Worm (Caenorhabditis elegans): ENCODE data around the gene grl-14.
A peak's percentile ranks its signal among the peaks of the same experiment; 100 is the strongest.

Gene grl-14

DNA sequence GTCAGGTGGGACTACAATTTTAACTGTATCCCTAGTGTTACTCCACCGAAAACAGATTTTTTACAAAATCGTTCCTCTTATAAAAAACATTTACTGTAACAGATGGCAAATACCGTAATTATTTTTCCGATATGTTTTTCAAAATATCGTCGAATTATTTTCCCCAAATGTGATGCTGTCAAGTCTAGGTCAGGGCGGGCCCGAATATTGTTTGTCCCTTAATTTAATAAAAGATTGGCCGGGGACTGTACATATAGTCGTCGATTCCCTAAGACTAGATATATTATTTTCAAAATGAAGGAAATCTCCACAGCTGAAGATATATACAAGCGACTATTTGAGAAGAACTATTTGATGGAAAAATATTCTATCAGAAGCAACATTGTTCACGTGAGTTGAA, 27.4 kb upstream of the grl-14 start, which contains the start of gene sdf-9:
Gene sdf-9 (plus strand): TSS at position 301 of the 400 bp plus-strand sequence.
- TF ChIP-seq nfya-2 (GFP tag; IDR thresholded peaks at IDR 0.05) (no peak), Y53G8AR.9 (GFP tag; conservative IDR thresholded peaks at IDR 0.05) (no peak), die-1 (tag; optimal IDR thresholded peaks at IDR 0.05) (no peak), mcd-1 (GFP tag; IDR thresholded peaks at IDR 0.05) (no peak), aptf-3 (GFP tag; IDR thresholded peaks at IDR 0.05) (no peak), F57C9.4 (tag; optimal IDR thresholded peaks at IDR 0.05) (no peak)

DNA sequence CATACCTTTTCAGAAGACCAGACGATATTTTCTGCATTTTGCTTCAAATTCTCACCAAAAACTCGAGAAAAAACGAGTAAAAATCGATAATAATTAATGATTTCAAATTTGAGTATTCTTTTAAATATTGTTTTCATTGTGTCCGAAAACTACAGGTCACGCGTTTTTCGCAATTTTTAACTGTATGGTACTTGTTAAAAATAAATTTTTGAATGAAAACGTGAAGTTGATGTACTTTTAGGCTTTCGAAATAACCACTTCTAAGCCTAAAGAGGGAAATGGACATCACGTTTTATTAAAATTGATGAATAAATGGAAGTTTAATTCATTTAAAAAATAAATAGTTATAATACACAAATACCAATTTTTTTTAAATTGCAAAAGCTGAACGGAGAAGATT, 22.5 kb upstream of the grl-14 start, which contains the start of gene Y44A6D.5:
Gene Y44A6D.5 (minus strand): TSS at position 101 of the 400 bp plus-strand sequence.
- TF ChIP-seq F57C9.4 (tag; optimal IDR thresholded peaks at IDR 0.05) (no peak), F23B12.7 (tag; optimal IDR thresholded peaks at IDR 0.05; ENCODE audit: insufficient read depth) (no peak), ceh-91 (GFP tag; IDR thresholded peaks at IDR 0.05) (no peak), mel-28 (tag; optimal IDR thresholded peaks at IDR 0.05; ENCODE audit: borderline replicate concordance) (no peak), ccch-3 (GFP tag; optimal IDR thresholded peaks at IDR 0.05) (no peak), hmg-20 (GFP tag; IDR thresholded peaks at IDR 0.05) (no peak), ets-4 (GFP tag; optimal IDR thresholded peaks at IDR 0.05) (no peak)

DNA sequence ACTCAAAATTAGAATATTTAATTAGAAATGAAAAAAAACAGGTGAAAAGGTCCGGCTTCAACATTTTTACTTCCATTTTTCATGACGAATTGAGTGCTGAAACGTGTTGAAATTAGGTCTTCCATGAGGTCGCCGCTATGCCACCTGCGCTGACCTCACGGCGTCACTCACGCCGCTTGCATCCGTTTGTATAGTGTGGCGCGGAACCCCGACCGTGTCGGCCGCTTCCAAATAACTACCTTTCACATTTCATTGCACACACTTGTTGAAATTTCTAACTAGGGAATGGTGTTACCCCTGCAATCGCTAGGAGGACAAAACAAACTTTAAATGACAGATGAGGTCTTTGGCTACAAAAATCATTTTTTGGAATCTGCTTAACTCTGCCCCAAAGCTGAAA, 21.9 kb upstream of the grl-14 start:
- TF ChIP-seq snpc-1.1 (tag; optimal IDR thresholded peaks at IDR 0.05; ENCODE audit: insufficient read depth) (peak; percentile 81), D2030.7 (GFP tag; IDR thresholded peaks at IDR 0.05) (0 out of 2 replicates have a peak, but pooled peaks have one; percentile 39), snpc-4 (GFP tag; optimal IDR thresholded peaks at IDR 0.05) (peak; percentile 65), snpc-4 (tag; optimal IDR thresholded peaks at IDR 0.05) (peak; percentile 76 to 96 (median 89)), ztf-28 (GFP tag; IDR thresholded peaks at IDR 0.05) (0 out of 2 replicates have a peak, but pooled peaks have one; percentile 52), hmg-1.2 (GFP tag; IDR thresholded peaks at IDR 0.05) (peak; percentile 78), tbp1 (GFP tag; optimal IDR thresholded peaks at IDR 0.05) (peak; percentile 43)

DNA sequence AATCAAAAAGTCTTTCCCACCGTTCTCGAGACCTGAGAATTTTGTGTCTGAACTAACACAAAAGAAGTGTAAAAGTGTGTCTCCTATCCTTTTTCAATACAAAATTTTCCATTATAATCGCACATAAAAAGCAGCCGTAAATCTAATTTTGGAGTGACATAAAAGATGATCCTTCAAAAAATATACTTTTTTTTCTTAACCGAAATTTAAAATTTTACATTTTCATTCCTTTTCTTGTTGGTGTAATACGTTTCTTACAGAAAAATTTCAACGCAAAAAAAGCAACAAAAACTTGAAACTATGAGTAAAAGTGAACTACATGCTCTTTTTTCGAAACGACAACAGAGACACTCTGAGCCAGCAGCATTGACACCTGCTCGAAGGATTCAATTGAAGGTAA, 18.3 kb upstream of the grl-14 start, which contains the start of gene Y44A6D.6:
Gene Y44A6D.6 (plus strand): TSS at position 301 of the 400 bp plus-strand sequence.
- TF ChIP-seq mcd-1 (GFP tag; IDR thresholded peaks at IDR 0.05): no peak
- TF ChIP-seq B0035.1 (tag; optimal IDR thresholded peaks at IDR 0.05): no peak
- no peak for TF ChIP-seq F23B12.7 (tag; optimal IDR thresholded peaks at IDR 0.05; ENCODE audit: insufficient read depth)
- no peak for TF ChIP-seq xnd-1 (tag; optimal IDR thresholded peaks at IDR 0.05)
- TF ChIP-seq ceh-79 (tag; optimal IDR thresholded peaks at IDR 0.05): no peak
- no peak for TF ChIP-seq F49E8.2 (tag; optimal IDR thresholded peaks at IDR 0.05; ENCODE audit: insufficient read depth)
- TF ChIP-seq T26A5.8 (tag; optimal IDR thresholded peaks at IDR 0.05): no peak
- TF ChIP-seq tbp1 (GFP tag; optimal IDR thresholded peaks at IDR 0.05): no peak
- TF ChIP-seq zfh-2 (GFP tag; conservative IDR thresholded peaks at IDR 0.05): no peak
- no peak for TF ChIP-seq hlh-26 (GFP tag; conservative IDR thresholded peaks at IDR 0.05)
- TF ChIP-seq F22D6.2 (tag; optimal IDR thresholded peaks at IDR 0.05): no peak
- no peak for TF ChIP-seq dpl-1 (GFP tag; optimal IDR thresholded peaks at IDR 0.05)
- no peak for TF ChIP-seq ceh-91 (GFP tag; IDR thresholded peaks at IDR 0.05)

DNA sequence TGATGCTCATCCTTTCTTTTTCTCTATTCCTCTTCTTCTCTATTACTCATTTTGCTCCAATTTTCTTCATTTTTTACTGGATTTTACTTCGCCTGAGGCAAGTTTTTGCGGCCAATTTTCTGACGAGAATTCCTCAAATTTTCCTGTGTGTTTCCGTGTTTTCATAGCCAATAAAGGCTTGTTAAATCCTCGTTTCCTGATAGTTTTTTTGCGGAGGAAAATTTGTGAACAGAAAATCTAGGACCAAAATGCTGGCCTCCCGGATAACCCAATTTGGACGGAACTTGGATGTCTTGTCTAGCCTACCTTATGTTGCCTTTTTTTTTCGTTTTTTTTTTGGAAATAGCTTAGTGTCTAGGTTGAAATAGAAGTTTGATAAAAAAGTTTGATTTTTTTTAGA, 11.7 kb upstream of the grl-14 start:
- TF ChIP-seq sea-2 (GFP tag; IDR thresholded peaks at IDR 0.05) (no peak), F57A8.1 (GFP tag; optimal IDR thresholded peaks at IDR 0.05) (no peak), F22D6.2 (tag; optimal IDR thresholded peaks at IDR 0.05) (no peak), ceh-91 (GFP tag; IDR thresholded peaks at IDR 0.05) (no peak), snpc-4 (GFP tag; optimal IDR thresholded peaks at IDR 0.05) (no peak), snpc-4 (tag; optimal IDR thresholded peaks at IDR 0.05) (no peak), unc-62 (GFP tag; optimal IDR thresholded peaks at IDR 0.05) (no peak), nhr-80 (tag; optimal IDR thresholded peaks at IDR 0.05) (no peak)

All from whole organism, young adult.